Worm (Caenorhabditis elegans) whole organism, L1 larva: ENCODE measurements around the gene srt-56.

ENCODE experiments used
- C34B4.2 ChIP-seq: sonication (generic microtip); optimal IDR thresholded peaks from 2 replicates; lab custom pipeline; 2017; ENCODE audit warnings: mild to moderate bottlenecking, missing genetic modification characterization, missing compliant biosample characterization
- ceh-8 ChIP-seq: fragments of 200-800 bp; sonication (Bioruptor generic); optimal IDR thresholded peaks from 2 replicates; lab custom pipeline; 2018; ENCODE audit warnings: mild to moderate bottlenecking, missing genetic modification characterization, moderate library complexity, missing compliant biosample characterization
- ceh-82 ChIP-seq, 3 experiments: fragments of 150-350 bp in 1 of 3; sonication (generic microtip) in 2 of 3; optimal IDR thresholded peaks; 2 replicates each; lab custom pipeline; 2014 to 2017; ENCODE audit warnings: missing biosample characterization in 3 of 3, missing genetic modification characterization in 3 of 3
- ceh-88 ChIP-seq: fragments of 200-800 bp; sonication (Bioruptor generic); IDR thresholded peaks from 2 replicates; pipeline ENCODE4 v1.3.6; 2022; ENCODE audit warnings: missing genetic modification characterization, missing compliant biosample characterization
- ceh-90 ChIP-seq: sonication (generic microtip); optimal IDR thresholded peaks from 2 replicates; lab custom pipeline; 2016; ENCODE audit warnings: missing genetic modification characterization, missing compliant biosample characterization
- dsc-1 ChIP-seq: sonication (generic microtip); optimal IDR thresholded peaks from 2 replicates; lab custom pipeline; 2016; ENCODE audit warnings: mild to moderate bottlenecking, missing genetic modification characterization, missing compliant biosample characterization
- efl-1 ChIP-seq, 4 experiments: fragments of 150-350 bp; optimal IDR thresholded peaks in 3 of 4; peaks in 1 of 4; 1 replicate in 1 of 4; 2 replicates in 3 of 4; lab custom pipeline; 2014; ENCODE audit warnings: missing biosample characterization in 2 of 4, missing genetic modification characterization in 2 of 4, missing genetic modification reagents in 2 of 4
- fkh-8 ChIP-seq: sonication (generic microtip); optimal IDR thresholded peaks from 2 replicates; lab custom pipeline; 2016; ENCODE audit warnings: mild to moderate bottlenecking, missing genetic modification characterization, missing compliant biosample characterization
- hpl-2 ChIP-seq: fragments of 150-350 bp; optimal IDR thresholded peaks from 2 replicates; lab custom pipeline; 2014; ENCODE audit warnings: missing biosample characterization, missing genetic modification reagents, missing genetic modification characterization
- irx-1 ChIP-seq: sonication (generic microtip); optimal IDR thresholded peaks from 2 replicates; lab custom pipeline; 2016; ENCODE audit warnings: missing genetic modification characterization, missing compliant biosample characterization
- jun-1 ChIP-seq: fragments of 150-350 bp; optimal IDR thresholded peaks from 2 replicates; lab custom pipeline; 2014; ENCODE audit warnings: missing biosample characterization, missing genetic modification reagents, missing genetic modification characterization
- lin-13 ChIP-seq: fragments of 150-350 bp; optimal IDR thresholded peaks from 2 replicates; lab custom pipeline; 2014; ENCODE audit warnings: missing biosample characterization, missing genetic modification reagents, missing genetic modification characterization
- lin-15B ChIP-seq: fragments of 150-350 bp; sonication (generic microtip); optimal IDR thresholded peaks from 3 replicates; lab custom pipeline; 2014; ENCODE audit warnings: missing biosample characterization, missing genetic modification characterization
- lir-3 ChIP-seq: sonication (generic microtip); optimal IDR thresholded peaks from 2 replicates; lab custom pipeline; 2016; ENCODE audit warnings: mild to moderate bottlenecking, missing genetic modification characterization, moderate library complexity, missing compliant biosample characterization; ENCODE audit not compliant: poor library complexity
- mdl-1 ChIP-seq, 2 experiments: fragments of 150-350 bp; optimal IDR thresholded peaks; 2 replicates each; lab custom pipeline; 2014 to 2017; ENCODE audit warnings: missing biosample characterization in 2 of 2, missing genetic modification characterization in 2 of 2, inconsistent platforms in 1 of 2
- mef-2 ChIP-seq: fragments of 150-350 bp; optimal IDR thresholded peaks from 2 replicates; lab custom pipeline; 2014; ENCODE audit warnings: missing biosample characterization, missing genetic modification characterization
- mep-1 ChIP-seq: fragments of 150-350 bp; optimal IDR thresholded peaks from 2 replicates; lab custom pipeline; 2014; ENCODE audit warnings: missing biosample characterization, missing genetic modification characterization
- nhr-12 ChIP-seq: sonication (generic microtip); optimal IDR thresholded peaks from 2 replicates; lab custom pipeline; 2017; ENCODE audit warnings: missing biosample characterization, missing genetic modification characterization
- nhr-19 ChIP-seq: fragments of 200-800 bp; sonication (Bioruptor generic); conservative IDR thresholded peaks from 2 replicates; pipeline ENCODE4 v1.3.6; 2022; ENCODE audit warnings: missing genetic modification characterization, missing compliant biosample characterization
- nhr-28 ChIP-seq: fragments of 150-350 bp; optimal IDR thresholded peaks from 2 replicates; lab custom pipeline; 2014; ENCODE audit warnings: missing biosample characterization, missing genetic modification characterization
- nhr-47 ChIP-seq: sonication (generic microtip); optimal IDR thresholded peaks from 2 replicates; lab custom pipeline; 2016; ENCODE audit warnings: mild to moderate bottlenecking, missing genetic modification characterization, moderate library complexity, missing compliant biosample characterization
- nhr-84 ChIP-seq: sonication (generic microtip); optimal IDR thresholded peaks from 2 replicates; lab custom pipeline; 2017; ENCODE audit warnings: missing biosample characterization, missing genetic modification characterization
- nhr-90 ChIP-seq: sonication (generic microtip); optimal IDR thresholded peaks from 2 replicates; lab custom pipeline; 2016; ENCODE audit warnings: mild to moderate bottlenecking, missing genetic modification characterization, missing compliant biosample characterization; ENCODE audit not compliant: poor library complexity
- pag-3 ChIP-seq: sonication (generic microtip); optimal IDR thresholded peaks from 2 replicates; lab custom pipeline; 2017; ENCODE audit warnings: missing genetic modification characterization, mild to moderate bottlenecking, missing compliant biosample characterization, antibody characterized with exemption, borderline replicate concordance; ENCODE audit not compliant: insufficient read depth
- pax-3 ChIP-seq: fragments of 200-800 bp; sonication (Bioruptor generic); optimal IDR thresholded peaks from 2 replicates; lab custom pipeline; 2018; ENCODE audit warnings: mild to moderate bottlenecking, missing genetic modification characterization, moderate library complexity, missing compliant biosample characterization
- pqm-1 ChIP-seq: sonication (generic microtip); optimal IDR thresholded peaks from 3 replicates; lab custom pipeline; 2017; ENCODE audit warnings: missing biosample characterization, missing genetic modification characterization
- snpc-4 ChIP-seq: fragments of 150-350 bp; optimal IDR thresholded peaks from 2 replicates; lab custom pipeline; 2014; ENCODE audit warnings: missing biosample characterization, missing genetic modification characterization
- snu-23 ChIP-seq: sonication (generic microtip); optimal IDR thresholded peaks from 2 replicates; lab custom pipeline; 2016; ENCODE audit warnings: missing genetic modification characterization, missing compliant biosample characterization
- sox-4 ChIP-seq: sonication (generic microtip); optimal IDR thresholded peaks from 2 replicates; lab custom pipeline; 2016; ENCODE audit warnings: missing genetic modification characterization, missing compliant biosample characterization
- sup-37 ChIP-seq: fragments of 200-800 bp; sonication (Bioruptor generic); optimal IDR thresholded peaks from 2 replicates; lab custom pipeline; 2018; ENCODE audit warnings: mild to moderate bottlenecking, missing genetic modification characterization, missing compliant biosample characterization
- tbx-2 ChIP-seq: sonication (generic microtip); optimal IDR thresholded peaks from 2 replicates; lab custom pipeline; 2016; ENCODE audit warnings: missing genetic modification characterization, missing compliant biosample characterization
- unc-130 ChIP-seq: fragments of 150-350 bp; optimal IDR thresholded peaks from 2 replicates; lab custom pipeline; 2017; ENCODE audit warnings: missing biosample characterization, missing genetic modification characterization, inconsistent platforms
- unc-86 ChIP-seq: sonication (generic microtip); optimal IDR thresholded peaks from 2 replicates; lab custom pipeline; 2016; ENCODE audit warnings: missing genetic modification characterization, missing compliant biosample characterization
- xbp-1 ChIP-seq: sonication (generic microtip); optimal IDR thresholded peaks from 2 replicates; lab custom pipeline; 2016; ENCODE audit warnings: missing genetic modification characterization, missing compliant biosample characterization
- zag-1 ChIP-seq: fragments of 150-350 bp; optimal IDR thresholded peaks from 2 replicates; lab custom pipeline; 2014; ENCODE audit warnings: missing biosample characterization, missing genetic modification characterization

The srt-56 gene

ce11 chrV:3145241-3145640 lies 23.6 kb upstream of the srt-56 start:
- TF ChIP-seq pag-3 (no peak), mep-1 (tag; lab: Kevin White, UChicago) (no peak), sup-37 (GFP tag; lab: Kevin White, UChicago) (no peak), nhr-12 (tag; lab: Kevin White, UChicago) (no peak), C34B4.2 (no peak), ceh-8 (no peak), nhr-84 (no peak), mdl-1 (tag; optimal IDR thresholded peaks at IDR 0.05; lab: Kevin White, UChicago) (no peak), fkh-8 (tag; lab: Kevin White, UChicago) (no peak), ceh-82 (tag; optimal IDR thresholded peaks at IDR 0.05; lab: Kevin White, UChicago) (no peak), dsc-1 (tag; lab: Kevin White, UChicago) (no peak), unc-86 (no peak)

DNA sequence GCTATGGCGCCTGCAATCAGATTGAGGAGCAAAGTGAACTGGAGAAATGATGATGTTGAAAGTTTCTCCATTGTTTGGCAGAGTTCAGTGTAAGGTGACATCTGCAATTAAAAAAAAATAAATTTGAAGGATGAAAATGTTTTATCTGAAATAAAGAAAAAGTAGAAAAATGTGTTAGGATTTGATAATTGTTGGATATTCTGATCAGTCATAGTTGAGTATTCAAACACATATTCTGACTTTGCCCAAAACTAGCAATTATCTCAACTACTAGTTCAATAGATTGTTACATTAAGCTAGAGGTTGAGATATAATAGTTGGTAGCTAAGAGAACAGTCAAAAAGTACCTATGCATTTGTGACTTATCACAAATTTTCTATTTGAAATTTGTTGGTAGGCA lies 22.9 kb upstream of the srt-56 start, which contains the start of gene srab-10:
TSS of gene srab-10 (minus strand) at position 101 of the 400 bp plus-strand sequence.
- no peak for TF ChIP-seq pax-3 (tag; lab: Kevin White, UChicago)
- no peak for TF ChIP-seq sox-4 (tag; lab: Kevin White, UChicago)
- no peak for TF ChIP-seq jun-1 (tag; lab: Kevin White, UChicago)
- no peak for TF ChIP-seq nhr-47 (tag; lab: Kevin White, UChicago)

ce11 chrV:3141190-3141589 lies 19.5 kb upstream of the srt-56 start, which contains the start of gene srab-9:
TSS of gene srab-9 (minus strand) at chrV:3141290.
- TF ChIP-seq nhr-84 (no peak), xbp-1 (tag; lab: Kevin White, UChicago) (no peak), ceh-90 (tag; lab: Kevin White, UChicago) (no peak), mef-2 (tag; lab: Kevin White, UChicago) (no peak), snu-23 (no peak), irx-1 (tag; lab: Kevin White, UChicago) (no peak), nhr-19 (GFP tag; lab: Robert Waterston, UW) (no peak), nhr-28 (tag; lab: Kevin White, UChicago) (no peak), hpl-2 (no peak), jun-1 (tag; lab: Kevin White, UChicago) (no peak), nhr-90 (tag; lab: Kevin White, UChicago) (no peak), tbx-2 (tag; lab: Kevin White, UChicago) (no peak)

DNA sequence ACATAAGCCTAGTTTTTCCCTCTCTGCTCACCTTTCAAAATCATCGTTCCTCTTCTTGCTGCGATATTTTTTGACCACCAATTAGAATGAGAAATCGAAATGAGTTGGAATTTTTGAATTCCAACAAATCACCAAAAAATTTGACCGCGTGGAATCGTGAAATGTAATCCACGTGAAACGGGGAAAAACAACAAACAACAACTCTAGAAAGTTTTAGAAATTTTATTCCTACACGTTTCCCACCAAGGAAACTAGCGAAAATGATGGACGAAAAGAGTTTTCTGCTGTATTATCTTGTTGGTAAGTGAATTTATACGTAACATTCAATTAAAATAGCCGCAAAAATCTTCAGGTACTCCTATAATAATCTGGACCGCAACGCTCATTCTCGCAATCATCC lies 16.8 kb upstream of the srt-56 start, which contains the start of the genes irld-3 and F02C9.1:
TSS of gene irld-3 (minus strand) at position 101 of the 400 bp plus-strand sequence.
TSS of gene F02C9.1 (plus strand) at position 216 of the 400 bp plus-strand sequence.
- no peak for TF ChIP-seq zag-1 (tag; lab: Kevin White, UChicago)
- no peak for TF ChIP-seq efl-1 (optimal IDR thresholded peaks at IDR 0.05; lab: Kevin White, UChicago)
- TF ChIP-seq efl-1 (GFP tag; optimal IDR thresholded peaks at IDR 0.05 in 1 of 2; lab: Kevin White, UChicago), result no peak
- TF ChIP-seq nhr-90 (tag; lab: Kevin White, UChicago), result no peak
- TF ChIP-seq snpc-4 (tag; lab: Kevin White, UChicago), result no peak
- no peak for TF ChIP-seq unc-130 (tag; lab: Kevin White, UChicago)
- no peak for TF ChIP-seq pqm-1 (tag; lab: Kevin White, UChicago)
- no peak for TF ChIP-seq mdl-1 (tag; optimal IDR thresholded peaks at IDR 0.05; lab: Kevin White, UChicago)
- TF ChIP-seq lin-15B (tag; lab: Kevin White, UChicago), result no peak
- no peak for TF ChIP-seq jun-1 (tag; lab: Kevin White, UChicago)
- TF ChIP-seq lin-13, result no peak
- no peak for TF ChIP-seq lir-3 (tag; lab: Kevin White, UChicago)
- TF ChIP-seq ceh-88, result no peak
